Worm (Caenorhabditis elegans) whole organism, L4 larva: Measurements from ENCODE around the gene pqn-37.
A peak's percentile ranks its signal among the peaks of the same experiment; 100 is the strongest.

Source experiments
- D1046.2 ChIP-seq: fragments of 200-800 bp; sonication (Bioruptor generic); IDR thresholded peaks from 2 replicates; pipeline ENCODE4 v1.3.6; 2022; ENCODE audit warnings: missing genetic modification characterization, missing compliant biosample characterization
- F10B5.3 ChIP-seq: sonication (generic microtip); optimal IDR thresholded peaks from 2 replicates; lab custom pipeline; 2016; ENCODE audit warnings: mild to moderate bottlenecking, missing genetic modification characterization, missing compliant biosample characterization
- F26F4.8 ChIP-seq: fragments of 200-800 bp; sonication (Bioruptor generic); conservative IDR thresholded peaks from 2 replicates; pipeline ENCODE4 v1.3.6; 2022; ENCODE audit warnings: missing genetic modification characterization, missing compliant biosample characterization
- R02D3.7 ChIP-seq: fragments of 150-350 bp; sonication (generic microtip); optimal IDR thresholded peaks from 3 replicates; lab custom pipeline; 2014; ENCODE audit warnings: missing biosample characterization, missing genetic modification characterization
- T26A8.4 ChIP-seq: fragments of 200-800 bp; sonication (Bioruptor generic); IDR thresholded peaks from 2 replicates; pipeline ENCODE4 v1.3.6; 2022; ENCODE audit warnings: missing genetic modification characterization, missing compliant biosample characterization
- Y5F2A.4 ChIP-seq: fragments of 200-800 bp; sonication (Bioruptor generic); optimal IDR thresholded peaks from 2 replicates; lab custom pipeline; 2018; ENCODE audit warnings: mild to moderate bottlenecking, missing genetic modification characterization, missing compliant biosample characterization
- Y75B8A.6 ChIP-seq: fragments of 200-800 bp; sonication (Bioruptor generic); IDR thresholded peaks from 2 replicates; pipeline ENCODE4 v1.3.6; 2022; ENCODE audit warnings: missing genetic modification reagents, missing genetic modification characterization, missing compliant biosample characterization
- ZK337.2 ChIP-seq: fragments of 200-800 bp; sonication (Bioruptor generic); IDR thresholded peaks from 2 replicates; pipeline ENCODE4 v1.3.6; 2022; ENCODE audit warnings: missing genetic modification reagents, missing genetic modification characterization, missing compliant biosample characterization
- arid-1 ChIP-seq: fragments of 200-800 bp; sonication (Bioruptor generic); conservative IDR thresholded peaks from 2 replicates; pipeline ENCODE4 v1.3.6; 2022; ENCODE audit warnings: missing genetic modification reagents, missing genetic modification characterization, missing compliant biosample characterization
- attf-4 ChIP-seq: sonication (generic microtip); optimal IDR thresholded peaks from 3 replicates; lab custom pipeline; 2017; ENCODE audit warnings: missing biosample characterization, missing genetic modification characterization
- ceh-20 ChIP-seq: fragments of 200-800 bp; sonication (Bioruptor generic); IDR thresholded peaks from 2 replicates; pipeline ENCODE4 v1.3.6; 2022; ENCODE audit warnings: missing genetic modification reagents, missing genetic modification characterization, missing compliant biosample characterization
- ceh-32 ChIP-seq: sonication (generic microtip); optimal IDR thresholded peaks from 2 replicates; lab custom pipeline; 2016; ENCODE audit warnings: mild to moderate bottlenecking, missing genetic modification characterization, missing compliant biosample characterization; ENCODE audit not compliant: poor library complexity
- ceh-44 ChIP-seq: fragments of 200-800 bp; sonication (Bioruptor generic); IDR thresholded peaks from 2 replicates; pipeline ENCODE4 v1.3.6; 2022; ENCODE audit warnings: missing genetic modification reagents, missing genetic modification characterization, missing compliant biosample characterization
- ceh-62 ChIP-seq: sonication (generic microtip); optimal IDR thresholded peaks from 2 replicates; lab custom pipeline; 2017; ENCODE audit warnings: missing biosample characterization, missing genetic modification characterization
- cey-2 ChIP-seq: sonication (generic microtip); optimal IDR thresholded peaks from 3 replicates; lab custom pipeline; 2017; ENCODE audit warnings: missing genetic modification characterization, mild to moderate bottlenecking, missing compliant biosample characterization, antibody characterized with exemption, borderline replicate concordance; ENCODE audit not compliant: insufficient read depth
- duxl-1 ChIP-seq: sonication (generic microtip); optimal IDR thresholded peaks from 2 replicates; lab custom pipeline; 2016; ENCODE audit warnings: mild to moderate bottlenecking, missing genetic modification characterization, moderate library complexity, missing compliant biosample characterization; ENCODE audit not compliant: poor library complexity
- dve-1 ChIP-seq: sonication (generic microtip); optimal IDR thresholded peaks from 2 replicates; lab custom pipeline; 2017; ENCODE audit warnings: antibody characterized with exemption, mild to moderate bottlenecking, missing genetic modification characterization, missing compliant biosample characterization; ENCODE audit not compliant: insufficient read depth
- fos-1 ChIP-seq: fragments of 150-350 bp; optimal IDR thresholded peaks from 2 replicates; lab custom pipeline; 2014; ENCODE audit warnings: missing biosample characterization, missing genetic modification characterization
- hlh-11 ChIP-seq: fragments of 200-800 bp; sonication (Bioruptor generic); optimal IDR thresholded peaks from 2 replicates; lab custom pipeline; 2018; ENCODE audit warnings: mild to moderate bottlenecking, missing genetic modification characterization, missing compliant biosample characterization
- hlh-30 ChIP-seq: sonication (generic microtip); optimal IDR thresholded peaks from 2 replicates; lab custom pipeline; 2017; ENCODE audit warnings: antibody characterized with exemption, mild to moderate bottlenecking, missing genetic modification characterization, missing compliant biosample characterization; ENCODE audit not compliant: insufficient read depth
- jun-1 ChIP-seq: fragments of 150-350 bp; optimal IDR thresholded peaks from 2 replicates; lab custom pipeline; 2014; ENCODE audit warnings: missing biosample characterization, missing genetic modification reagents, missing genetic modification characterization
- lim-7 ChIP-seq: fragments of 200-800 bp; sonication (Bioruptor generic); IDR thresholded peaks from 2 replicates; pipeline ENCODE4 v1.3.6; 2022; ENCODE audit warnings: missing genetic modification characterization, missing compliant biosample characterization
- lin-1 ChIP-seq: fragments of 200-800 bp; sonication (Bioruptor generic); IDR thresholded peaks from 2 replicates; pipeline ENCODE4 v1.3.6; 2022; ENCODE audit warnings: missing genetic modification reagents, missing genetic modification characterization, missing compliant biosample characterization
- lin-38 ChIP-seq: fragments of 200-800 bp; sonication (Bioruptor generic); IDR thresholded peaks from 2 replicates; pipeline ENCODE4 v1.3.6; 2022; ENCODE audit warnings: missing genetic modification reagents, missing genetic modification characterization, missing compliant biosample characterization
- lin-39 ChIP-seq: fragments of 150-350 bp; optimal IDR thresholded peaks from 2 replicates; lab custom pipeline; 2014; ENCODE audit warnings: missing biosample characterization, missing genetic modification reagents, missing genetic modification characterization
- lsy-2 ChIP-seq, 2 experiments: fragments of 150-350 bp in 1 of 2; sonication (generic microtip) in 1 of 2; optimal IDR thresholded peaks; 2 replicates each; lab custom pipeline; 2014 to 2017; ENCODE audit warnings: missing biosample characterization in 2 of 2, missing genetic modification characterization in 2 of 2
- mxl-3 ChIP-seq: fragments of 200-800 bp; sonication (Bioruptor generic); optimal IDR thresholded peaks from 2 replicates; lab custom pipeline; 2018; ENCODE audit warnings: mild to moderate bottlenecking, missing genetic modification characterization, missing compliant biosample characterization
- nhr-237 ChIP-seq: sonication (generic microtip); optimal IDR thresholded peaks from 2 replicates; lab custom pipeline; 2017; ENCODE audit warnings: missing biosample characterization, missing genetic modification characterization
- nhr-25 ChIP-seq: sonication (generic microtip); optimal IDR thresholded peaks from 2 replicates; lab custom pipeline; 2017; ENCODE audit warnings: missing genetic modification characterization, mild to moderate bottlenecking, missing compliant biosample characterization, antibody characterized with exemption, moderate library complexity, borderline replicate concordance; ENCODE audit not compliant: insufficient read depth
- nhr-28 ChIP-seq: fragments of 150-350 bp; optimal IDR thresholded peaks from 2 replicates; lab custom pipeline; 2014; ENCODE audit warnings: missing biosample characterization, missing genetic modification characterization
- nhr-48 ChIP-seq: sonication (generic microtip); optimal IDR thresholded peaks from 2 replicates; lab custom pipeline; 2016; ENCODE audit warnings: mild to moderate bottlenecking, missing genetic modification characterization, missing compliant biosample characterization
- nhr-76 ChIP-seq: fragments of 150-350 bp; optimal IDR thresholded peaks from 2 replicates; lab custom pipeline; 2014; ENCODE audit warnings: missing biosample characterization, missing genetic modification characterization
- nhr-77 ChIP-seq: fragments of 150-350 bp; optimal IDR thresholded peaks from 2 replicates; lab custom pipeline; 2014; ENCODE audit warnings: missing biosample characterization, missing genetic modification characterization
- pha-4 ChIP-seq, 2 experiments: fragments of 150-350 bp in 1 of 2; fragments of 200-800 bp in 1 of 2; sonication (Bioruptor generic) in 1 of 2; IDR thresholded peaks in 1 of 2; optimal IDR thresholded peaks in 1 of 2; 2 replicates each; pipeline versions ENCODE4 v1.3.6 to Lab custom; 2014 to 2022; ENCODE audit warnings: missing genetic modification characterization in 2 of 2, missing genetic modification reagents in 2 of 2, missing biosample characterization in 1 of 2, missing compliant biosample characterization in 1 of 2
- rbr-2 ChIP-seq: sonication (generic microtip); optimal IDR thresholded peaks from 2 replicates; lab custom pipeline; 2016; ENCODE audit warnings: missing genotype, missing genetic modification characterization, missing compliant biosample characterization
- saeg-2 ChIP-seq: fragments of 200-800 bp; sonication (Bioruptor generic); IDR thresholded peaks from 2 replicates; pipeline ENCODE4 v1.3.6; 2022; ENCODE audit warnings: missing genetic modification reagents, missing genetic modification characterization, missing compliant biosample characterization
- sdz-12 ChIP-seq: fragments of 200-800 bp; sonication (Bioruptor generic); optimal IDR thresholded peaks from 2 replicates; lab custom pipeline; 2018; ENCODE audit warnings: mild to moderate bottlenecking, missing genetic modification characterization, missing compliant biosample characterization
- set-16 ChIP-seq: fragments of 200-800 bp; sonication (Bioruptor generic); IDR thresholded peaks from 2 replicates; pipeline ENCODE4 v1.3.6; 2022; ENCODE audit warnings: missing genetic modification reagents, missing genetic modification characterization, missing compliant biosample characterization
- snpc-1.2 ChIP-seq: fragments of 200-800 bp; sonication (Bioruptor generic); IDR thresholded peaks from 2 replicates; pipeline ENCODE4 v1.3.6; 2022; ENCODE audit warnings: missing genetic modification reagents, missing genetic modification characterization, missing compliant biosample characterization
- spr-1 ChIP-seq: sonication (generic microtip); optimal IDR thresholded peaks from 2 replicates; lab custom pipeline; 2016; ENCODE audit warnings: mild to moderate bottlenecking, missing genetic modification characterization, missing compliant biosample characterization
- tag-97 ChIP-seq: fragments of 200-800 bp; sonication (Bioruptor generic); IDR thresholded peaks from 2 replicates; pipeline ENCODE4 v1.3.6; 2022; ENCODE audit warnings: missing genetic modification characterization, missing compliant biosample characterization
- tra-1 ChIP-seq: fragments of 200-800 bp; sonication (Bioruptor generic); IDR thresholded peaks from 2 replicates; pipeline ENCODE4 v1.3.6; 2022; ENCODE audit warnings: missing genetic modification reagents, missing genetic modification characterization, missing compliant biosample characterization
- unc-130 ChIP-seq: sonication (generic microtip); optimal IDR thresholded peaks from 2 replicates; lab custom pipeline; 2016; ENCODE audit warnings: missing genetic modification reagents, missing genetic modification characterization, missing compliant biosample characterization
- unc-39 ChIP-seq: sonication (generic microtip); optimal IDR thresholded peaks from 2 replicates; lab custom pipeline; 2017; ENCODE audit warnings: missing biosample characterization, missing genetic modification characterization
- unc-62 ChIP-seq, 3 experiments: fragments of 150-350 bp in 1 of 3; sonication (generic microtip); optimal IDR thresholded peaks in 2 of 3; peaks in 1 of 3; 1 replicate in 1 of 3; 2 replicates in 2 of 3; lab custom pipeline; 2014 to 2017; ENCODE audit warnings: missing biosample characterization in 3 of 3, missing genetic modification characterization in 3 of 3, missing genetic modification reagents in 3 of 3, missing genotype in 1 of 3
- zfp-2 ChIP-seq: sonication (generic microtip); optimal IDR thresholded peaks from 2 replicates; lab custom pipeline; 2016; ENCODE audit warnings: mild to moderate bottlenecking, missing genetic modification characterization, missing compliant biosample characterization
- zip-2 ChIP-seq: fragments of 150-350 bp; optimal IDR thresholded peaks from 2 replicates; lab custom pipeline; 2014; ENCODE audit warnings: missing biosample characterization, missing genetic modification characterization

The pqn-37 gene

ce11 chrX:3247768-3248167, 2.6 kb downstream of the pqn-37 start:
- TF ChIP-seq nhr-25 (tag; lab: Kevin White, UChicago) (no peak), unc-62 (GFP tag; optimal IDR thresholded peaks at IDR 0.05 in 1 of 2; lab: Kevin White, UChicago) (peak in 1 of 2 experiments; percentile 33), unc-62 (tag; optimal IDR thresholded peaks at IDR 0.05; lab: Kevin White, UChicago) (no peak), set-16 (GFP tag; lab: Robert Waterston, UW) (peak; percentile 65), D1046.2 (0 out of 2 replicates have a peak, but pooled peaks have one; percentile 60)

- TF ChIP-seq lin-39 (tag; lab: Kevin White, UChicago) = no peak
- TF ChIP-seq tag-97 = no peak
- no peak for TF ChIP-seq spr-1 (tag; lab: Kevin White, UChicago)
- TF ChIP-seq nhr-237 (tag; lab: Kevin White, UChicago) = no peak
- no peak for TF ChIP-seq T26A8.4
- peak; percentile 83 for TF ChIP-seq nhr-28 (tag; lab: Kevin White, UChicago)
- peak; percentile 21 for TF ChIP-seq nhr-48 (tag; lab: Kevin White, UChicago)
- TF ChIP-seq ZK337.2 (GFP tag; lab: Robert Waterston, UW) = no peak
- TF ChIP-seq Y5F2A.4 (GFP tag; lab: Kevin White, UChicago) = no peak
- no peak for TF ChIP-seq zip-2 (tag; lab: Kevin White, UChicago)
- TF ChIP-seq ceh-20 = peak; percentile 55; the same call in 1 of the 2 replicates
- TF ChIP-seq fos-1 (tag; lab: Kevin White, UChicago) = no peak
- TF ChIP-seq snpc-1.2 (GFP tag; lab: Robert Waterston, UW) = no peak
- TF ChIP-seq F10B5.3 (tag; lab: Kevin White, UChicago) = no peak
- peak; percentile 96 for TF ChIP-seq mxl-3 (GFP tag; lab: Kevin White, UChicago)
- TF ChIP-seq ceh-62 = no peak
- no peak for TF ChIP-seq lin-38 (GFP tag; lab: Robert Waterston, UW)
- no peak for TF ChIP-seq sdz-12 (GFP tag; lab: Kevin White, UChicago)
- no peak for TF ChIP-seq cey-2
- peak; percentile 55; the same call in 1 of the 2 replicates for TF ChIP-seq arid-1 (GFP tag; lab: Robert Waterston, UW)
- TF ChIP-seq nhr-76 (tag; lab: Kevin White, UChicago) = no peak
- TF ChIP-seq hlh-30 (tag; lab: Kevin White, UChicago) = peak; percentile 99
- no peak for TF ChIP-seq ceh-44
- TF ChIP-seq Y75B8A.6 (GFP tag; lab: Robert Waterston, UW) = no peak
- TF ChIP-seq dve-1 (tag; lab: Kevin White, UChicago) = peak; percentile 80
- no peak for TF ChIP-seq attf-4 (tag; lab: Kevin White, UChicago)
- TF ChIP-seq hlh-11 (tag; lab: Kevin White, UChicago) = peak; percentile 90
- no peak for TF ChIP-seq lim-7
- TF ChIP-seq tra-1 = no peak
- TF ChIP-seq R02D3.7 (tag; lab: Kevin White, UChicago) = no peak
- no peak for TF ChIP-seq lin-1 (GFP tag; lab: Robert Waterston, UW)
- no peak for TF ChIP-seq F26F4.8 (GFP tag; lab: Robert Waterston, UW)
- TF ChIP-seq unc-39 = no peak
- TF ChIP-seq unc-62 (GFP tag; optimal IDR thresholded peaks at IDR 0.05 in 1 of 2; lab: Kevin White, UChicago) = no peak
- no peak for TF ChIP-seq unc-62 (tag; optimal IDR thresholded peaks at IDR 0.05; lab: Kevin White, UChicago)
- TF ChIP-seq zfp-2 (tag; lab: Kevin White, UChicago) = no peak
- TF ChIP-seq rbr-2 (tag; lab: Kevin White, UChicago) = peak; percentile 44
- TF ChIP-seq saeg-2 (GFP tag; lab: Robert Waterston, UW) = no peak
- peak; percentile 57 for TF ChIP-seq nhr-77 (tag; lab: Kevin White, UChicago)
- no peak for TF ChIP-seq nhr-25 (tag; lab: Kevin White, UChicago)
- TF ChIP-seq pha-4 (GFP tag; IDR thresholded peaks at IDR 0.05; lab: Robert Waterston, UW) = no peak
- TF ChIP-seq pha-4 (tag; optimal IDR thresholded peaks at IDR 0.05; lab: Kevin White, UChicago) = peak; percentile 90
- TF ChIP-seq unc-130 (GFP tag; lab: Kevin White, UChicago) = no peak
- peak in 1 of 2 experiments; percentile 68 for TF ChIP-seq lsy-2 (tag; optimal IDR thresholded peaks at IDR 0.05; lab: Kevin White, UChicago)
- TF ChIP-seq set-16 (GFP tag; lab: Robert Waterston, UW) = no peak
- TF ChIP-seq jun-1 = no peak
- TF ChIP-seq duxl-1 (tag; lab: Kevin White, UChicago) = no peak
- no peak for TF ChIP-seq ceh-32
Measured at ce11 chrX:3245812-3246211, 4.5 kb downstream of the pqn-37 start, which contains the start of gene F40F4.7. Gene F40F4.7, minus strand, starts transcription at chrX:3245933.
